Fruit fly (Drosophila melanogaster): Measurements from ENCODE around the gene Jhbp7.

- TF ChIP-seq net (GFP tag; optimal IDR thresholded peaks at IDR 0.05), result no peak
- peak; percentile 11 for TF ChIP-seq fkh (GFP tag; optimal IDR thresholded peaks at IDR 0.05)
- TF ChIP-seq Hr4 (GFP tag; optimal IDR thresholded peaks at IDR 0.05), result no peak
- no peak for TF ChIP-seq topi (GFP tag; optimal IDR thresholded peaks at IDR 0.05)
- no peak for TF ChIP-seq Hr39 (GFP tag; optimal IDR thresholded peaks at IDR 0.05)
- TF ChIP-seq CG8119 (GFP tag; IDR thresholded peaks at IDR 0.05), result no peak
- no peak for TF ChIP-seq CG15336 (GFP tag; IDR thresholded peaks at IDR 0.05)
- TF ChIP-seq Gug (GFP tag; IDR thresholded peaks at IDR 0.05), result no peak
- TF ChIP-seq Eip78C (GFP tag), result no peak
- TF ChIP-seq esn (GFP tag; optimal IDR thresholded peaks at IDR 0.05), result no peak
These were observed 7.8 kb downstream of the Jhbp7 start, which contains the start of gene bam for dm6 chr3R:25245052-25245813.
